Worm (Caenorhabditis elegans) whole organism, mixed stage, embryonic: ENCODE measurements around the gene F21C10.6.

Experiments used
- ces-1 ChIP-seq: fragments of 150-350 bp; optimal IDR thresholded peaks from 2 replicates; lab custom pipeline; 2014; ENCODE audit warnings: missing biosample characterization, missing genetic modification reagents, missing genetic modification characterization
- elt-1 ChIP-seq: sonication (generic microtip); optimal IDR thresholded peaks from 2 replicates; lab custom pipeline; 2017; ENCODE audit warnings: missing genetic modification characterization, mild to moderate bottlenecking, missing compliant biosample characterization, antibody characterized with exemption, moderate library complexity, borderline replicate concordance; ENCODE audit not compliant: insufficient read depth
- nhr-12 ChIP-seq: fragments of 150-350 bp; optimal IDR thresholded peaks from 2 replicates; lab custom pipeline; 2014; ENCODE audit warnings: missing biosample characterization, missing genetic modification characterization
- nhr-237 ChIP-seq: fragments of 150-350 bp; optimal IDR thresholded peaks from 2 replicates; lab custom pipeline; 2014; ENCODE audit warnings: missing biosample characterization, missing genetic modification characterization
- pha-4 ChIP-seq: fragments of 150-350 bp; optimal IDR thresholded peaks from 2 replicates; lab custom pipeline; 2018; ENCODE audit warnings: missing biosample characterization, missing genetic modification reagents, missing genetic modification characterization
- snpc-4 ChIP-seq: fragments of 150-350 bp; optimal IDR thresholded peaks from 2 replicates; lab custom pipeline; 2014; ENCODE audit warnings: missing biosample characterization, missing genetic modification characterization
- sptf-1 ChIP-seq: sonication (generic microtip); optimal IDR thresholded peaks from 2 replicates; lab custom pipeline; 2017; ENCODE audit warnings: mild to moderate bottlenecking, missing genetic modification characterization, moderate library complexity, missing compliant biosample characterization
- unc-120 ChIP-seq: sonication (generic microtip); optimal IDR thresholded peaks from 2 replicates; lab custom pipeline; 2017; ENCODE audit warnings: missing genetic modification characterization, missing compliant biosample characterization; ENCODE audit not compliant: poor library complexity, severe bottlenecking
- unc-62 ChIP-seq: fragments of 150-350 bp; optimal IDR thresholded peaks from 2 replicates; lab custom pipeline; 2014; ENCODE audit warnings: missing biosample characterization, missing genetic modification reagents, missing genetic modification characterization
- ztf-11 ChIP-seq: fragments of 150-350 bp; optimal IDR thresholded peaks from 2 replicates; lab custom pipeline; 2014; ENCODE audit warnings: missing biosample characterization, missing genetic modification characterization

DNA sequence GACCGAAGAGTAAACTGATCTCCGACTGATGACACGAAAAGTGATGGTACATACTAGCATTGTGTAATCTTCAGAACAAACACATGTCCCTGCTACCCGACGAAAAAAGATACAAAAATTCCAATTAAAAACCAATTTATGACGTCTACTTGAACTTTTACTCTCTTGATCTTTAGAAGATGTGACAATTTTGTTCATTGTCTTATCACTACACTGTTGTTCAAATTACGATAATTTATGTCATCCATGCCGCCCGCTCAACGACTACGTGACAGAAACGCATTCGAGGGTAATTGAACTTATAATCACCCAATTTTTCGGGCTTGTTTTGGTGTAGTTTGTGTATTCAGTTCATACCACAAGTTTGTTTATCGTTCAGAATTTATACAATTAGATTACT lies 19.6 kb downstream of the F21C10.6 start:
- no peak for TF ChIP-seq pha-4 (tag; lab: Kevin White, UChicago)
- TF ChIP-seq nhr-12 = no peak
- TF ChIP-seq sptf-1 (tag; lab: Kevin White, UChicago) = no peak
- TF ChIP-seq unc-62 (GFP tag; lab: Kevin White, UChicago) = no peak
- no peak for TF ChIP-seq snpc-4 (tag; lab: Kevin White, UChicago)
- no peak for TF ChIP-seq nhr-237
- TF ChIP-seq elt-1 = no peak
- TF ChIP-seq ces-1 (GFP tag; lab: Kevin White, UChicago) = no peak
- no peak for TF ChIP-seq ztf-11
- no peak for TF ChIP-seq unc-120
